Fruit fly (Drosophila melanogaster) whole organism, embryonic: ENCODE results near the gene CG5071.

ENCODE experiments used
- CG13287 ChIP-seq: fragments of 200-800 bp; sonication (Bioruptor generic); IDR thresholded peaks from 2 replicates; pipeline ENCODE4 v1.3.6; 2022; ENCODE audit warnings: missing biosample characterization, missing genetic modification characterization; ENCODE audit not compliant: partially characterized antibody
- Deaf1 ChIP-seq: fragments of 200-800 bp; optimal IDR thresholded peaks from 3 replicates; lab custom pipeline; 2019; ENCODE audit warnings: missing biosample characterization, mild to moderate bottlenecking, missing genetic modification characterization, moderate library complexity
- aop ChIP-seq: fragments of 200-800 bp; sonication (Bioruptor generic); IDR thresholded peaks from 2 replicates; pipeline ENCODE4 v1.3.6; 2022; ENCODE audit warnings: missing biosample characterization, missing genetic modification characterization
- bsh ChIP-seq, 2 experiments: fragments of 200-800 bp; sonication (Bioruptor generic); optimal IDR thresholded peaks; 2 replicates each; lab custom pipeline; 2017 to 2018; ENCODE audit warnings: mild to moderate bottlenecking in 2 of 2, missing biosample characterization in 2 of 2, missing genetic modification characterization in 2 of 2, moderate library complexity in 1 of 2

CG5071 gene

dm6 chr3R:25665509-25665908 lies 47.3 kb downstream of the CG5071 start, which contains the start of gene Lgr3:
TSS of gene Lgr3 (plus strand) at chr3R:25665809.
- TF ChIP-seq aop (no peak), CG13287 (GFP tag; lab: Robert Waterston, UW) (no peak), Deaf1 (peak; percentile 81), bsh (GFP tag; optimal IDR thresholded peaks at IDR 0.05; lab: Kevin White, UChicago) (no peak)
- TF ChIP-seq, all 482 proteins: peak for 1
